Worm (Caenorhabditis elegans): ENCODE data around the gene abts-4.

The abts-4 gene

DNA sequence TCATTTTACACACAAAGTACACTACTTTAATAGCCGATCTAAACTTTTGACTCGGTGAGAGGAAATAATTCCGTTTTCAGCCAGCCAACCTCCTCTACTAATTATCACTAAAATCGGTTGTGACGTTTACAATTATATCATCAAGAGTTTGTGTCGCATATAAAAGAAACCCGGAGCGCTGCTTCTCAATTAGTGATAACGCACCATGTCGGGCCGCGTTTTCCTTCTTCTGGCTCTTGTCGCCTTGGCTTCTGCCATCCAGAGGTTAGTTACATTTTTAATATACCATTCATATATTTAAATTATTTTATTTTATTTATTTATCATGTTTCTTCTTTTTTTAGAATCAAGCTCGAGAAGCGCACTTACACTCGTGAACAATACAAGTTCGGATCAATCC lies 29.4 kb upstream of the abts-4 start, which contains the start of gene asp-3:
asp-3 (plus strand) TSS at position 79 of the 400 bp plus-strand sequence.
- peak; percentile 14 for TF ChIP-seq gmeb-1 (tag; optimal IDR thresholded peaks at IDR 0.05)
- TF ChIP-seq fos-1 (tag; optimal IDR thresholded peaks at IDR 0.05) = peak; percentile 15
- TF ChIP-seq ztf-4 (tag; optimal IDR thresholded peaks at IDR 0.05) = no peak

ce11 chrX:6790457-6790856 lies 28.9 kb upstream of the abts-4 start:
- TF ChIP-seq ceh-82 (tag; optimal IDR thresholded peaks at IDR 0.05) (no peak), crh-2 (tag; optimal IDR thresholded peaks at IDR 0.05) (peak; percentile 42), Y55F3AM.14 (GFP tag; optimal IDR thresholded peaks at IDR 0.05) (no peak), mbf-1 (tag; optimal IDR thresholded peaks at IDR 0.05) (no peak), sem-4 (tag; optimal IDR thresholded peaks at IDR 0.05) (no peak)

DNA sequence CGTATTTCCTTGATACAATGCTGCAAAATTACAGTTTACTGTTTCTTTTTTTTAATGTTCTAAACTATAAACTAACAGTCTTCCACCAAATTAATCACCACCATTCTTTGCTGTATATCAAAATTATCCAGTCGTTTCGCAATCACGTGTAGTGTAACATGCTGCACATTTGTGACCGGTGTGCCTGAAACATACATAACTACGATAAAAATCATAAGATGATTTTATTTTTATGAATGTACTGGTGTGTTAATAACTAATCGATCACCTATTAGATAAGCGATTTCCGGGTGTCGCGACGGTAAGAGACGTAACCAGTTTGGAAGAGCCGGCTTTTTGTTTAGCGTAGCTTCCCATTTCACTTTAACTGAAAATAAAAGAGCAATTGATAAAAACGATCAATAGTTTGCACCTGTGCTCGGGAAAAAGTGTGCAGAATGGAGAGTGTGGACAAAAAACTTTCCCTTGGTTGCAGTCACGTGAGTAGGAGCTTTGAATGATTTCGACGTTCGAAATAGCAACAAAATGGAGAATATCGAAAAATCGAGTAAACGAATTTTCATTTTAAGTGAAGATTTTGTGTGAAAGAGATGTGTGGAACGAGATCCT lies 27.5 kb upstream of the abts-4 start, which contains the start of gene sgca-1:
sgca-1 (minus strand) TSS at position 584 of the 609 bp plus-strand sequence.
- TF ChIP-seq fos-1 (tag; optimal IDR thresholded peaks at IDR 0.05) = peak; percentile 69
- TF ChIP-seq crh-2 (tag; optimal IDR thresholded peaks at IDR 0.05) = peak; percentile 34
- TF ChIP-seq lsy-2 (tag; optimal IDR thresholded peaks at IDR 0.05) = no peak
- no peak for TF ChIP-seq ceh-82 (tag; optimal IDR thresholded peaks at IDR 0.05)
- peak in 1 of 2 experiments; percentile 1 for TF ChIP-seq mdl-1 (tag; optimal IDR thresholded peaks at IDR 0.05)
- peak; percentile 53 for TF ChIP-seq gmeb-1 (tag; optimal IDR thresholded peaks at IDR 0.05)
- TF ChIP-seq F13H6.1 (tag; optimal IDR thresholded peaks at IDR 0.05) = peak; percentile 26
- peak; percentile 1 for TF ChIP-seq ama-1 (optimal IDR thresholded peaks at IDR 0.05)
- TF ChIP-seq sma-9 (GFP tag; optimal IDR thresholded peaks at IDR 0.05) = peak; percentile 59
- TF ChIP-seq sma-9 (tag; optimal IDR thresholded peaks at IDR 0.05) = no peak
- peak; percentile 7 for TF ChIP-seq sma-3 (GFP tag; optimal IDR thresholded peaks at IDR 0.05)

DNA sequence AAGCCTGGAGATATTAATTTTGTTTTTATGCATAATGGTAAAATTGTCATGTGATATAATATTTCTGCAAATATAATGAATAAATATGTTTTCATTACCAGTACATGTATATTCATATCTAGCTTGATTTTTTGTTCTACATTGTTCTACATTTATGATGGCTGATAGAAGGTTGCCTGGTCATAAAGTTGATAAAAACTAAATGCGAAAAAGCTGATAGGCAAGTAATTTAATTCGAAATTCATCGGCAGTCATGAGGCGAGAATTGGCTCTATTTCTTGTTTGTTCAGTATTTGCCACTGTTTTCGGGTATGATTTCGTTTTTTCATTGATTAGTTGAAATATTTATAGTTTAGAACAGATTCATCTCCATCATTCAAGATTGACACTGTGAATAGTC lies 22.6 kb upstream of the abts-4 start, which contains the start of gene bgal-2:
bgal-2 (plus strand) TSS at position 231 of the 400 bp plus-strand sequence.
- TF ChIP-seq fos-1 (tag; optimal IDR thresholded peaks at IDR 0.05) (peak; percentile 75), sma-9 (GFP tag; optimal IDR thresholded peaks at IDR 0.05) (peak; percentile 5), sma-9 (tag; optimal IDR thresholded peaks at IDR 0.05) (no peak), snpc-4 (tag; optimal IDR thresholded peaks at IDR 0.05) (no peak), lin-13 (GFP tag; optimal IDR thresholded peaks at IDR 0.05) (no peak), nhr-12 (tag; optimal IDR thresholded peaks at IDR 0.05) (no peak), ztf-1 (GFP tag; conservative IDR thresholded peaks at IDR 0.05) (no peak), crh-2 (tag; optimal IDR thresholded peaks at IDR 0.05) (peak; percentile 6)

DNA sequence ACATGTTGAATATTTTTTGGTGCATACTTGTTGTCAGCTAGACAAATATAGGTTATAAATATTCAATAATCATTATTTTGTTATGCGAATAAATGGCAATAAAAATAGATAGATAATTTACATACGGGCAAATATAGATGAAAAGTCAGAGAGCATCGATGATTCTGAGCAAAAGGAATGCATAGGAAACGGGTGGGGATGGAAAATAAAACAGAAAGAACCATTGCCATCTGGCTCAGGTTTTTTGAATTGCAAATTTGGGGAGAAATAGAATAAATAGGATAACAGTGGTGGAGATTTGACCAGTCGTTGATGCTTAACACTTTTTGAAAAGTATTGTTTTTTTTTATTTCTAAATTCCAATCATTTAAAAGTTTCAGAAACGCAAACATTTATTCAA lies 21.3 kb upstream of the abts-4 start, which contains the start of gene idpp-6:
idpp-6 (plus strand) TSS at position 301 of the 400 bp plus-strand sequence.
- TF ChIP-seq nhr-10 (tag; optimal IDR thresholded peaks at IDR 0.05) (no peak), aly-2 (tag; optimal IDR thresholded peaks at IDR 0.05) (no peak), egl-27 (tag; optimal IDR thresholded peaks at IDR 0.05) (no peak), ceh-16 (tag; optimal IDR thresholded peaks at IDR 0.05) (no peak), lin-11 (tag; optimal IDR thresholded peaks at IDR 0.05) (no peak), sma-9 (GFP tag; optimal IDR thresholded peaks at IDR 0.05) (no peak), sma-9 (tag; optimal IDR thresholded peaks at IDR 0.05) (no peak), unc-62 (GFP tag; optimal IDR thresholded peaks at IDR 0.05) (no peak), nhr-237 (tag; optimal IDR thresholded peaks at IDR 0.05) (no peak)

ce11 chrX:6778014-6778413 lies 16.5 kb upstream of the abts-4 start, which contains the start of gene irk-1:
irk-1 (minus strand) TSS chrX:6778114.
- TF ChIP-seq unc-62 (GFP tag; optimal IDR thresholded peaks at IDR 0.05) (no peak), skn-1 (tag; optimal IDR thresholded peaks at IDR 0.05) (no peak), zag-1 (tag; optimal IDR thresholded peaks at IDR 0.05) (no peak), sma-9 (GFP tag; optimal IDR thresholded peaks at IDR 0.05) (no peak), sma-9 (tag; optimal IDR thresholded peaks at IDR 0.05) (no peak), nhr-12 (tag; optimal IDR thresholded peaks at IDR 0.05) (no peak), ama-1 (optimal IDR thresholded peaks at IDR 0.05) (no peak), Y55F3AM.14 (GFP tag; optimal IDR thresholded peaks at IDR 0.05) (no peak), lin-39 (tag; optimal IDR thresholded peaks at IDR 0.05) (no peak), unc-55 (GFP tag; optimal IDR thresholded peaks at IDR 0.05) (no peak), sem-4 (tag; optimal IDR thresholded peaks at IDR 0.05) (no peak), nhr-77 (tag; optimal IDR thresholded peaks at IDR 0.05) (no peak), nhr-237 (tag; optimal IDR thresholded peaks at IDR 0.05) (no peak), aly-2 (tag; optimal IDR thresholded peaks at IDR 0.05) (no peak), lin-11 (tag; optimal IDR thresholded peaks at IDR 0.05) (no peak), nhr-21 (tag; optimal IDR thresholded peaks at IDR 0.05) (no peak), ZK546.5 (tag; optimal IDR thresholded peaks at IDR 0.05) (no peak), nhr-10 (tag; optimal IDR thresholded peaks at IDR 0.05) (no peak), sma-3 (GFP tag; optimal IDR thresholded peaks at IDR 0.05) (no peak)

All from whole organism, L2 larva.